Worm (Caenorhabditis elegans) whole organism, L1 larva: Measurements from ENCODE around the gene srt-28.

Experiments
- C16A3.4 ChIP-seq: fragments of 150-350 bp; optimal IDR thresholded peaks from 2 replicates; lab custom pipeline; 2014; ENCODE audit warnings: missing biosample characterization, missing genetic modification characterization
- F16B12.6 ChIP-seq: fragments of 150-350 bp; optimal IDR thresholded peaks from 2 replicates; lab custom pipeline; 2014; ENCODE audit warnings: missing biosample characterization, missing genetic modification characterization
- aha-1 ChIP-seq: fragments of 150-350 bp; optimal IDR thresholded peaks from 2 replicates; lab custom pipeline; 2014; ENCODE audit warnings: missing biosample characterization, missing genetic modification characterization
- alr-1 ChIP-seq: fragments of 200-800 bp; sonication (Bioruptor generic); optimal IDR thresholded peaks from 2 replicates; lab custom pipeline; 2018; ENCODE audit warnings: borderline replicate concordance, mild to moderate bottlenecking, missing genetic modification characterization, missing compliant biosample characterization
- blmp-1 ChIP-seq: fragments of 150-350 bp; optimal IDR thresholded peaks from 2 replicates; lab custom pipeline; 2014; ENCODE audit warnings: missing biosample characterization, missing genetic modification characterization
- ceh-82 ChIP-seq, 3 experiments: fragments of 150-350 bp in 1 of 3; sonication (generic microtip) in 2 of 3; optimal IDR thresholded peaks; 2 replicates each; lab custom pipeline; 2014 to 2017; ENCODE audit warnings: missing biosample characterization in 3 of 3, missing genetic modification characterization in 3 of 3
- ceh-88 ChIP-seq: fragments of 200-800 bp; sonication (Bioruptor generic); IDR thresholded peaks from 2 replicates; pipeline ENCODE4 v1.3.6; 2022; ENCODE audit warnings: missing genetic modification characterization, missing compliant biosample characterization
- efl-1 ChIP-seq, 4 experiments: fragments of 150-350 bp; optimal IDR thresholded peaks in 3 of 4; peaks in 1 of 4; 1 replicate in 1 of 4; 2 replicates in 3 of 4; lab custom pipeline; 2014; ENCODE audit warnings: missing biosample characterization in 2 of 4, missing genetic modification characterization in 2 of 4, missing genetic modification reagents in 2 of 4
- efl-3 ChIP-seq: fragments of 200-800 bp; sonication (Bioruptor generic); optimal IDR thresholded peaks from 2 replicates; lab custom pipeline; 2018; ENCODE audit warnings: mild to moderate bottlenecking, missing genetic modification characterization, missing compliant biosample characterization
- egl-13 ChIP-seq: sonication (generic microtip); optimal IDR thresholded peaks from 2 replicates; lab custom pipeline; 2016; ENCODE audit warnings: missing genotype, missing genetic modification reagents, missing genetic modification characterization, missing compliant biosample characterization
- egl-27 ChIP-seq, 2 experiments: fragments of 150-350 bp in 1 of 2; sonication (generic microtip); optimal IDR thresholded peaks; 3 replicates each; lab custom pipeline; 2017 to 2018; ENCODE audit warnings: missing biosample characterization in 2 of 2, missing genetic modification characterization in 2 of 2, missing genetic modification reagents in 2 of 2
- elt-2 ChIP-seq: sonication (generic microtip); optimal IDR thresholded peaks from 2 replicates; lab custom pipeline; 2016; ENCODE audit warnings: missing genetic modification characterization, mild to moderate bottlenecking, inconsistent platforms, missing compliant biosample characterization, missing genetic modification reagents
- elt-3 ChIP-seq, 6 experiments: fragments of 150-350 bp in 1 of 6; sonication (generic microtip); optimal IDR thresholded peaks; 2 replicates each; lab custom pipeline; 2017 to 2018; ENCODE audit warnings: missing biosample characterization in 6 of 6, missing genetic modification characterization in 6 of 6, inconsistent platforms in 1 of 6
- ets-5 ChIP-seq: fragments of 200-800 bp; sonication (Bioruptor generic); IDR thresholded peaks from 2 replicates; pipeline ENCODE4 v1.3.6; 2022; ENCODE audit warnings: missing genetic modification characterization, missing compliant biosample characterization
- fkh-10 ChIP-seq: sonication (generic microtip); optimal IDR thresholded peaks from 2 replicates; lab custom pipeline; 2017; ENCODE audit warnings: missing biosample characterization, missing genetic modification reagents, missing genetic modification characterization
- fkh-4 ChIP-seq: sonication (generic microtip); optimal IDR thresholded peaks from 2 replicates; lab custom pipeline; 2016; ENCODE audit warnings: missing compliant biosample characterization, missing genetic modification characterization, borderline replicate concordance
- fkh-8 ChIP-seq: sonication (generic microtip); optimal IDR thresholded peaks from 2 replicates; lab custom pipeline; 2016; ENCODE audit warnings: mild to moderate bottlenecking, missing genetic modification characterization, missing compliant biosample characterization
- grh-1 ChIP-seq: fragments of 200-800 bp; sonication (Bioruptor generic); IDR thresholded peaks from 2 replicates; pipeline ENCODE4 v1.3.6; 2022; ENCODE audit warnings: missing genetic modification reagents, missing genetic modification characterization, missing compliant biosample characterization
- hlh-4 ChIP-seq: sonication (generic microtip); optimal IDR thresholded peaks from 2 replicates; lab custom pipeline; 2016; ENCODE audit warnings: mild to moderate bottlenecking, missing genetic modification characterization, missing compliant biosample characterization
- hpl-2 ChIP-seq: fragments of 150-350 bp; optimal IDR thresholded peaks from 2 replicates; lab custom pipeline; 2014; ENCODE audit warnings: missing biosample characterization, missing genetic modification reagents, missing genetic modification characterization
- irx-1 ChIP-seq: sonication (generic microtip); optimal IDR thresholded peaks from 2 replicates; lab custom pipeline; 2016; ENCODE audit warnings: missing genetic modification characterization, missing compliant biosample characterization
- lin-14 ChIP-seq: fragments of 200-800 bp; sonication (Bioruptor generic); optimal IDR thresholded peaks from 2 replicates; lab custom pipeline; 2018; ENCODE audit warnings: mild to moderate bottlenecking, missing genetic modification characterization, moderate library complexity, missing compliant biosample characterization
- lin-35 ChIP-seq, 2 experiments: fragments of 150-350 bp; optimal IDR thresholded peaks; 2 replicates each; lab custom pipeline; 2014; ENCODE audit warnings: missing biosample characterization in 2 of 2, missing genetic modification characterization in 2 of 2, missing genetic modification reagents in 2 of 2
- lir-3 ChIP-seq: sonication (generic microtip); optimal IDR thresholded peaks from 2 replicates; lab custom pipeline; 2016; ENCODE audit warnings: mild to moderate bottlenecking, missing genetic modification characterization, moderate library complexity, missing compliant biosample characterization; ENCODE audit not compliant: poor library complexity
- lsy-2 ChIP-seq, 2 experiments: fragments of 150-350 bp; optimal IDR thresholded peaks; 2 replicates each; lab custom pipeline; 2014; ENCODE audit warnings: missing biosample characterization in 2 of 2, missing genetic modification characterization in 2 of 2
- mab-9 ChIP-seq: fragments of 200-800 bp; sonication (Bioruptor generic); IDR thresholded peaks from 2 replicates; pipeline ENCODE4 v1.3.6; 2022; ENCODE audit warnings: missing genetic modification reagents, missing genetic modification characterization, missing compliant biosample characterization
- mdl-1 ChIP-seq, 2 experiments: fragments of 150-350 bp; optimal IDR thresholded peaks; 2 replicates each; lab custom pipeline; 2014 to 2017; ENCODE audit warnings: missing biosample characterization in 2 of 2, missing genetic modification characterization in 2 of 2, inconsistent platforms in 1 of 2
- mef-2 ChIP-seq: fragments of 150-350 bp; optimal IDR thresholded peaks from 2 replicates; lab custom pipeline; 2014; ENCODE audit warnings: missing biosample characterization, missing genetic modification characterization
- mep-1 ChIP-seq: fragments of 150-350 bp; optimal IDR thresholded peaks from 2 replicates; lab custom pipeline; 2014; ENCODE audit warnings: missing biosample characterization, missing genetic modification characterization
- nhr-11 ChIP-seq: fragments of 150-350 bp; optimal IDR thresholded peaks from 2 replicates; lab custom pipeline; 2014; ENCODE audit warnings: missing biosample characterization, missing genetic modification characterization
- nhr-19 ChIP-seq: fragments of 200-800 bp; sonication (Bioruptor generic); conservative IDR thresholded peaks from 2 replicates; pipeline ENCODE4 v1.3.6; 2022; ENCODE audit warnings: missing genetic modification characterization, missing compliant biosample characterization
- nhr-28 ChIP-seq: fragments of 150-350 bp; optimal IDR thresholded peaks from 2 replicates; lab custom pipeline; 2014; ENCODE audit warnings: missing biosample characterization, missing genetic modification characterization
- nhr-71 ChIP-seq: sonication (generic microtip); optimal IDR thresholded peaks from 2 replicates; lab custom pipeline; 2016; ENCODE audit warnings: mild to moderate bottlenecking, missing genetic modification characterization, moderate library complexity, missing compliant biosample characterization
- nhr-76 ChIP-seq: sonication (generic microtip); optimal IDR thresholded peaks from 2 replicates; lab custom pipeline; 2017; ENCODE audit warnings: missing biosample characterization, missing genetic modification characterization
- nhr-84 ChIP-seq: sonication (generic microtip); optimal IDR thresholded peaks from 2 replicates; lab custom pipeline; 2017; ENCODE audit warnings: missing biosample characterization, missing genetic modification characterization
- pax-3 ChIP-seq: fragments of 200-800 bp; sonication (Bioruptor generic); optimal IDR thresholded peaks from 2 replicates; lab custom pipeline; 2018; ENCODE audit warnings: mild to moderate bottlenecking, missing genetic modification characterization, moderate library complexity, missing compliant biosample characterization
- pqm-1 ChIP-seq: sonication (generic microtip); optimal IDR thresholded peaks from 3 replicates; lab custom pipeline; 2017; ENCODE audit warnings: missing biosample characterization, missing genetic modification characterization
- skn-1 ChIP-seq: fragments of 150-350 bp; optimal IDR thresholded peaks from 2 replicates; lab custom pipeline; 2014; ENCODE audit warnings: missing biosample characterization, missing genetic modification characterization
- snpc-4 ChIP-seq: fragments of 150-350 bp; optimal IDR thresholded peaks from 2 replicates; lab custom pipeline; 2014; ENCODE audit warnings: missing biosample characterization, missing genetic modification characterization
- snu-23 ChIP-seq: sonication (generic microtip); optimal IDR thresholded peaks from 2 replicates; lab custom pipeline; 2016; ENCODE audit warnings: missing genetic modification characterization, missing compliant biosample characterization
- sptf-1 ChIP-seq: fragments of 150-350 bp; optimal IDR thresholded peaks from 2 replicates; lab custom pipeline; 2014; ENCODE audit warnings: missing biosample characterization, missing genetic modification characterization
- sup-37 ChIP-seq: fragments of 200-800 bp; sonication (Bioruptor generic); optimal IDR thresholded peaks from 2 replicates; lab custom pipeline; 2018; ENCODE audit warnings: mild to moderate bottlenecking, missing genetic modification characterization, missing compliant biosample characterization
- swsn-7 ChIP-seq: sonication (generic microtip); optimal IDR thresholded peaks from 2 replicates; lab custom pipeline; 2016; ENCODE audit warnings: missing genetic modification characterization, missing compliant biosample characterization
- unc-62 ChIP-seq: fragments of 150-350 bp; optimal IDR thresholded peaks from 2 replicates; lab custom pipeline; 2014; ENCODE audit warnings: missing biosample characterization, missing genetic modification reagents, missing genetic modification characterization
- vab-15 ChIP-seq: sonication (generic microtip); optimal IDR thresholded peaks from 2 replicates; lab custom pipeline; 2017; ENCODE audit warnings: missing genotype, mild to moderate bottlenecking, missing genetic modification characterization, missing compliant biosample characterization
- xbp-1 ChIP-seq: sonication (generic microtip); optimal IDR thresholded peaks from 2 replicates; lab custom pipeline; 2016; ENCODE audit warnings: missing genetic modification characterization, missing compliant biosample characterization
- zag-1 ChIP-seq: fragments of 150-350 bp; optimal IDR thresholded peaks from 2 replicates; lab custom pipeline; 2014; ENCODE audit warnings: missing biosample characterization, missing genetic modification characterization
- zip-4 ChIP-seq: fragments of 200-800 bp; sonication (Bioruptor generic); optimal IDR thresholded peaks from 2 replicates; lab custom pipeline; 2018; ENCODE audit warnings: mild to moderate bottlenecking, missing genetic modification characterization, moderate library complexity, missing compliant biosample characterization
- ztf-11 ChIP-seq, 2 experiments: sonication (generic microtip); optimal IDR thresholded peaks; 2 replicates each; lab custom pipeline; 2016 to 2017; ENCODE audit warnings: missing genetic modification characterization in 2 of 2, missing biosample characterization in 1 of 2, missing compliant biosample characterization in 1 of 2
- ztf-4 ChIP-seq: fragments of 150-350 bp; optimal IDR thresholded peaks from 2 replicates; lab custom pipeline; 2014; ENCODE audit warnings: missing biosample characterization, missing genetic modification characterization

Gene srt-28

ce11 chrV:2675692-2676091 is 37.7 kb downstream of the srt-28 start:
- TF ChIP-seq blmp-1 (tag; lab: Kevin White, UChicago), result peak; percentile 93
- no peak for TF ChIP-seq efl-1 (optimal IDR thresholded peaks at IDR 0.05; lab: Kevin White, UChicago)
- peak in 1 of 2 experiments; percentile 50 for TF ChIP-seq efl-1 (GFP tag; optimal IDR thresholded peaks at IDR 0.05 in 1 of 2; lab: Kevin White, UChicago)
- TF ChIP-seq ztf-11 (tag; optimal IDR thresholded peaks at IDR 0.05; lab: Kevin White, UChicago), result no peak
- no peak for TF ChIP-seq nhr-28 (tag; lab: Kevin White, UChicago)
- TF ChIP-seq nhr-19, result no peak
- TF ChIP-seq, all 84 proteins: peak for 2

- peak; percentile 47 for TF ChIP-seq nhr-71 (tag; lab: Kevin White, UChicago)
- peak; percentile 41 for TF ChIP-seq lin-14 (GFP tag; lab: Kevin White, UChicago)
- no peak for TF ChIP-seq grh-1 (GFP tag; lab: Robert Waterston, UW)
- no peak for TF ChIP-seq pqm-1 (tag; lab: Kevin White, UChicago)
- no peak for TF ChIP-seq elt-3 (tag; optimal IDR thresholded peaks at IDR 0.05; lab: Kevin White, UChicago)
- peak; percentile 10 for TF ChIP-seq mep-1 (tag; lab: Kevin White, UChicago)
- peak; percentile 15 for TF ChIP-seq xbp-1
- TF ChIP-seq lin-35 (GFP tag; optimal IDR thresholded peaks at IDR 0.05; lab: Kevin White, UChicago), result peak; percentile 32 to 61
- TF ChIP-seq mef-2, result no peak
- no peak for TF ChIP-seq nhr-84 (tag; lab: Kevin White, UChicago)
- TF ChIP-seq efl-3, result no peak
- TF ChIP-seq egl-13 (tag; lab: Kevin White, UChicago), result no peak
- TF ChIP-seq zip-4, result no peak
- peak; percentile 27 for TF ChIP-seq blmp-1 (tag; lab: Kevin White, UChicago)
- no peak for TF ChIP-seq nhr-28 (tag; lab: Kevin White, UChicago)
- TF ChIP-seq aha-1, result no peak
- peak; percentile 31 to 34 for TF ChIP-seq efl-1 (optimal IDR thresholded peaks at IDR 0.05; lab: Kevin White, UChicago)
- peak; percentile 33 to 95 for TF ChIP-seq efl-1 (GFP tag; optimal IDR thresholded peaks at IDR 0.05 in 1 of 2; lab: Kevin White, UChicago)
- TF ChIP-seq skn-1, result peak; percentile 15
- peak; percentile 2 for TF ChIP-seq irx-1
- no peak for TF ChIP-seq F16B12.6 (tag; lab: Kevin White, UChicago)
- TF ChIP-seq zag-1 (tag; lab: Kevin White, UChicago), result no peak
- no peak for TF ChIP-seq hpl-2 (GFP tag; lab: Kevin White, UChicago)
- no peak for TF ChIP-seq mab-9 (GFP tag; lab: Robert Waterston, UW)
- no peak for TF ChIP-seq lir-3 (tag; lab: Kevin White, UChicago)
- TF ChIP-seq fkh-8, result no peak
- no peak for TF ChIP-seq nhr-76 (tag; lab: Kevin White, UChicago)
- no peak for TF ChIP-seq nhr-11 (tag; lab: Kevin White, UChicago)
- no peak for TF ChIP-seq alr-1 (tag; lab: Kevin White, UChicago)
- TF ChIP-seq nhr-19, result no peak
- TF ChIP-seq fkh-4 (tag; lab: Kevin White, UChicago), result no peak
- TF ChIP-seq ztf-4 (tag; lab: Kevin White, UChicago), result no peak
- TF ChIP-seq vab-15 (tag; lab: Kevin White, UChicago), result no peak
- TF ChIP-seq fkh-10, result peak; percentile 4
- TF ChIP-seq ets-5 (GFP tag; lab: Robert Waterston, UW), result no peak
- TF ChIP-seq mdl-1 (tag; optimal IDR thresholded peaks at IDR 0.05; lab: Kevin White, UChicago), result peak in 1 of 2 experiments; percentile 12
- no peak for TF ChIP-seq sup-37 (GFP tag; lab: Kevin White, UChicago)
- TF ChIP-seq hlh-4 (tag; lab: Kevin White, UChicago), result no peak
- TF ChIP-seq snu-23 (GFP tag; lab: Kevin White, UChicago), result peak; percentile 53
- TF ChIP-seq lsy-2 (tag; optimal IDR thresholded peaks at IDR 0.05; lab: Kevin White, UChicago), result peak; percentile 30 to 59
- no peak for TF ChIP-seq egl-27 (tag; optimal IDR thresholded peaks at IDR 0.05; lab: Kevin White, UChicago)
- no peak for TF ChIP-seq sptf-1
- TF ChIP-seq ceh-88 (GFP tag; lab: Robert Waterston, UW), result no peak
- peak in 2 of 3 experiments; percentile 31 to 37 for TF ChIP-seq ceh-82 (tag; optimal IDR thresholded peaks at IDR 0.05; lab: Kevin White, UChicago)
- no peak for TF ChIP-seq snpc-4 (tag; lab: Kevin White, UChicago)
- TF ChIP-seq elt-2, result no peak
- TF ChIP-seq C16A3.4, result peak; percentile 31
- peak; percentile 33 for TF ChIP-seq swsn-7 (tag; lab: Kevin White, UChicago)
- TF ChIP-seq unc-62 (GFP tag; lab: Kevin White, UChicago), result no peak
- TF ChIP-seq pax-3 (tag; lab: Kevin White, UChicago), result no peak
Observed at ce11 chrV:2673807-2674206, 39.6 kb downstream of the srt-28 start.
